Worm (Caenorhabditis elegans) whole organism, late embryonic: ENCODE data around the gene srlf-7.

Experiments
- T23F11.4 ChIP-seq: fragments of 200-800 bp; sonication (Bioruptor generic); optimal IDR thresholded peaks from 2 replicates; lab custom pipeline; 2018; ENCODE audit warnings: mild to moderate bottlenecking, missing genetic modification characterization, missing compliant biosample characterization
- ama-1 ChIP-seq: fragments of 150-350 bp; optimal IDR thresholded peaks from 2 replicates; lab custom pipeline; 2014
- ceh-30 ChIP-seq: fragments of 150-350 bp; optimal IDR thresholded peaks from 2 replicates; lab custom pipeline; 2014; ENCODE audit warnings: missing biosample characterization, missing genetic modification characterization
- hlh-30 ChIP-seq: sonication (generic microtip); optimal IDR thresholded peaks from 2 replicates; lab custom pipeline; 2017; ENCODE audit warnings: antibody characterized with exemption, missing genetic modification characterization, missing compliant biosample characterization; ENCODE audit not compliant: insufficient read depth
- nhr-11 ChIP-seq: fragments of 150-350 bp; optimal IDR thresholded peaks from 2 replicates; lab custom pipeline; 2014; ENCODE audit warnings: missing biosample characterization, missing genetic modification characterization
- tbx-7 ChIP-seq: sonication (generic microtip); optimal IDR thresholded peaks from 2 replicates; lab custom pipeline; 2016; ENCODE audit warnings: missing genotype, missing genetic modification characterization, missing compliant biosample characterization

ce11 chrIV:7159586-7159985 is 29.5 kb upstream of the srlf-7 start:
- TF ChIP-seq ceh-30 (no peak), nhr-11 (no peak), T23F11.4 (GFP tag; lab: Kevin White, UChicago) (no peak), ama-1 (lab: Kevin White, UChicago) (no peak), hlh-30 (tag; lab: Kevin White, UChicago) (no peak), tbx-7 (no peak)
